Worm (Caenorhabditis elegans): ENCODE measurements around the gene B0304.4.

ce11 chrII:4562503-4563000, 39.5 kb upstream of the B0304.4 start, which contains the start of gene dao-2:
- no peak for TF ChIP-seq flt-1 (GFP tag; IDR thresholded peaks at IDR 0.05)
- TF ChIP-seq cog-1 (tag; optimal IDR thresholded peaks at IDR 0.05) = no peak
- TF ChIP-seq klf-2 (GFP tag; conservative IDR thresholded peaks at IDR 0.05) = no peak
- TF ChIP-seq ztf-29 (GFP tag; IDR thresholded peaks at IDR 0.05) = no peak
- TF ChIP-seq ztf-23 (GFP tag; IDR thresholded peaks at IDR 0.05) = no peak
- TF ChIP-seq T22C8.4 (GFP tag; IDR thresholded peaks at IDR 0.05) = no peak
- TF ChIP-seq ref-1 (GFP tag; conservative IDR thresholded peaks at IDR 0.05) = no peak
